Fruit fly (Drosophila melanogaster) whole organism, embryonic: ENCODE data around the gene stol.
A peak's percentile ranks its signal among the peaks of the same experiment; 100 is the strongest.

Experiments used
- Awh ChIP-seq: fragments of 200-800 bp; sonication (Bioruptor generic); IDR thresholded peaks from 2 replicates; pipeline ENCODE4, ENCODE4 v1.3.6; 2022; ENCODE audit warnings: missing biosample characterization, missing genetic modification characterization
- CG10274 ChIP-seq: fragments of 200-800 bp; sonication (Bioruptor generic); optimal IDR thresholded peaks from 3 replicates; lab custom pipeline; 2017; ENCODE audit warnings: missing biosample characterization, mild to moderate bottlenecking, missing genetic modification characterization
- CG11093 ChIP-seq: fragments of 200-800 bp; sonication (Bioruptor generic); IDR thresholded peaks from 3 replicates; pipeline ENCODE4 v1.3.6; 2022; ENCODE audit warnings: missing biosample characterization, missing genetic modification characterization
- CG11456 ChIP-seq: fragments of 200-800 bp; sonication (Bioruptor generic); IDR thresholded peaks from 3 replicates; pipeline ENCODE4 v1.3.6; 2022; ENCODE audit warnings: missing biosample characterization, missing genetic modification characterization
- CG14710 ChIP-seq: fragments of 200-800 bp; sonication (Bioruptor generic); optimal IDR thresholded peaks from 3 replicates; lab custom pipeline; 2019; ENCODE audit warnings: missing biosample characterization, mild to moderate bottlenecking, missing genetic modification characterization, moderate library complexity
- CG1529 ChIP-seq: fragments of 200-800 bp; sonication (Bioruptor generic); optimal IDR thresholded peaks from 3 replicates; lab custom pipeline; 2018; ENCODE audit warnings: missing biosample characterization, missing genetic modification characterization
- CG16779 ChIP-seq: fragments of 200-800 bp; sonication (Bioruptor generic); IDR thresholded peaks from 2 replicates; pipeline ENCODE4 v1.3.6; 2022; ENCODE audit warnings: missing biosample characterization, missing genetic modification characterization
- CG17568 ChIP-seq: fragments of 200-800 bp; sonication (Bioruptor generic); optimal IDR thresholded peaks from 2 replicates; lab custom pipeline; 2018; ENCODE audit warnings: missing biosample characterization, mild to moderate bottlenecking, missing genetic modification characterization, moderate library complexity
- CG2116 ChIP-seq: fragments of 200-800 bp; sonication (Bioruptor generic); optimal IDR thresholded peaks from 3 replicates; lab custom pipeline; 2018; ENCODE audit warnings: missing biosample characterization, mild to moderate bottlenecking, missing genetic modification characterization
- CG30431 ChIP-seq: fragments of 200-800 bp; sonication (Bioruptor generic); optimal IDR thresholded peaks from 2 replicates; lab custom pipeline; 2017; ENCODE audit warnings: missing biosample characterization, missing genetic modification characterization
- CG32767 ChIP-seq: fragments of 200-800 bp; sonication (Bioruptor generic); IDR thresholded peaks from 2 replicates; pipeline ENCODE4 v1.3.6; 2022; ENCODE audit warnings: missing biosample characterization, missing genetic modification characterization
- CG3407 ChIP-seq: fragments of 200-800 bp; sonication (Bioruptor generic); optimal IDR thresholded peaks from 2 replicates; lab custom pipeline; 2018; ENCODE audit warnings: missing biosample characterization, mild to moderate bottlenecking, missing genetic modification characterization
- CG4328 ChIP-seq: fragments of 200-800 bp; sonication (Bioruptor generic); optimal IDR thresholded peaks from 3 replicates; lab custom pipeline; 2017; ENCODE audit warnings: missing biosample characterization, missing genetic modification reagents, missing genetic modification characterization
- CG4404 ChIP-seq: fragments of 200-800 bp; sonication (Bioruptor generic); IDR thresholded peaks from 2 replicates; pipeline ENCODE4 v1.3.6; 2022; ENCODE audit warnings: missing biosample characterization, missing genetic modification characterization
- CG6683 ChIP-seq: fragments of 200-800 bp; sonication (Bioruptor generic); optimal IDR thresholded peaks from 2 replicates; lab custom pipeline; 2017; ENCODE audit warnings: missing biosample characterization, mild to moderate bottlenecking, missing genetic modification characterization, missing genetic modification reagents
- CG6765 ChIP-seq: fragments of 200-800 bp; sonication (Bioruptor generic); optimal IDR thresholded peaks from 3 replicates; lab custom pipeline; 2017; ENCODE audit warnings: missing biosample characterization, mild to moderate bottlenecking, missing genetic modification characterization
- CG8924 ChIP-seq: fragments of 200-800 bp; optimal IDR thresholded peaks from 3 replicates; lab custom pipeline; 2019; ENCODE audit warnings: missing biosample characterization, mild to moderate bottlenecking, missing genetic modification characterization, moderate library complexity
- Doc2 ChIP-seq: fragments of 200-800 bp; sonication (Bioruptor generic); IDR thresholded peaks from 2 replicates; pipeline ENCODE4 v1.3.6; 2022; ENCODE audit warnings: missing biosample characterization, missing genetic modification characterization
- GATAe ChIP-seq: fragments of 200-800 bp; sonication (Bioruptor generic); conservative IDR thresholded peaks from 2 replicates; pipeline ENCODE4 v1.3.6; 2022; ENCODE audit warnings: missing biosample characterization, missing genetic modification characterization
- HHEX ChIP-seq: fragments of 200-800 bp; sonication (Bioruptor generic); optimal IDR thresholded peaks from 3 replicates; lab custom pipeline; 2017; ENCODE audit warnings: missing biosample characterization, mild to moderate bottlenecking, missing genetic modification characterization, missing genetic modification reagents
- Mad ChIP-seq: fragments of 200-800 bp; sonication (Bioruptor generic); optimal IDR thresholded peaks from 2 replicates; lab custom pipeline; 2016; ENCODE audit warnings: missing biosample characterization, missing genetic modification characterization
- NC2β ChIP-seq: fragments of 200-800 bp; sonication (Bioruptor generic); optimal IDR thresholded peaks from 2 replicates; lab custom pipeline; 2016; ENCODE audit warnings: missing biosample characterization, missing genetic modification characterization
- Ptx1 ChIP-seq: fragments of 200-800 bp; sonication (Bioruptor generic); IDR thresholded peaks from 2 replicates; pipeline ENCODE4 v1.3.6; 2022; ENCODE audit warnings: missing biosample characterization, missing genetic modification characterization
- Tbp ChIP-seq: fragments of >200 bp; optimal IDR thresholded peaks from 2 replicates; lab custom pipeline; 2018; ENCODE audit warnings: missing biosample characterization, missing genetic modification characterization
- Xbp1 ChIP-seq: fragments of 200-800 bp; sonication (Bioruptor generic); optimal IDR thresholded peaks from 3 replicates; lab custom pipeline; 2016; ENCODE audit warnings: missing biosample characterization, mild to moderate bottlenecking, missing genetic modification characterization
- ap ChIP-seq: fragments of 200-800 bp; sonication (Bioruptor generic); IDR thresholded peaks from 2 replicates; pipeline ENCODE4 v1.3.6; 2022; ENCODE audit warnings: missing biosample characterization, missing genetic modification characterization
- cad ChIP-seq: fragments of >200 bp; optimal IDR thresholded peaks from 2 replicates; lab custom pipeline; 2017; ENCODE audit warnings: missing biosample characterization, missing genetic modification characterization
- cg ChIP-seq: fragments of 200-800 bp; sonication (Bioruptor generic); optimal IDR thresholded peaks from 3 replicates; lab custom pipeline; 2019; ENCODE audit warnings: missing biosample characterization, mild to moderate bottlenecking, missing genetic modification characterization, moderate library complexity
- ci ChIP-seq: fragments of 200-800 bp; sonication (Bioruptor generic); IDR thresholded peaks from 3 replicates; pipeline ENCODE4 v1.3.6; 2022; ENCODE audit warnings: missing biosample characterization, missing genetic modification characterization
- da ChIP-seq: fragments of 200-800 bp; sonication (Bioruptor generic); optimal IDR thresholded peaks from 2 replicates; lab custom pipeline; 2016; ENCODE audit warnings: missing biosample characterization, missing genetic modification characterization
- dati ChIP-seq: fragments of 200-800 bp; sonication (Bioruptor generic); IDR thresholded peaks from 2 replicates; pipeline ENCODE4 v1.3.6; 2022; ENCODE audit warnings: missing biosample characterization, missing genetic modification characterization
- dm ChIP-seq: fragments of 200-800 bp; sonication (Bioruptor generic); optimal IDR thresholded peaks from 3 replicates; lab custom pipeline; 2016; ENCODE audit warnings: missing biosample characterization, missing genetic modification characterization
- emc ChIP-seq: fragments of 200-800 bp; sonication (Bioruptor generic); optimal IDR thresholded peaks from 2 replicates; lab custom pipeline; 2016; ENCODE audit warnings: missing biosample characterization, missing genetic modification characterization
- fu2 ChIP-seq: fragments of 200-800 bp; sonication (Bioruptor generic); optimal IDR thresholded peaks from 2 replicates; lab custom pipeline; 2016; ENCODE audit warnings: missing biosample characterization, missing genetic modification characterization
- ham ChIP-seq: fragments of 200-800 bp; sonication (Bioruptor generic); IDR thresholded peaks from 2 replicates; pipeline ENCODE4 v1.3.6; 2022; ENCODE audit warnings: missing biosample characterization, missing genetic modification characterization
- hkb ChIP-seq, 2 experiments: fragments of 200-800 bp in 1 of 2; fragments of >200 bp in 1 of 2; sonication (Bioruptor generic) in 1 of 2; IDR thresholded peaks in 1 of 2; optimal IDR thresholded peaks in 1 of 2; 2 replicates each; pipeline versions ENCODE4 v1.3.6 to Lab custom; 2017 to 2022; ENCODE audit warnings: missing biosample characterization in 1 of 2, missing genetic modification characterization in 1 of 2
- jumu ChIP-seq: fragments of 200-800 bp; sonication (Bioruptor generic); optimal IDR thresholded peaks from 3 replicates; lab custom pipeline; 2016; ENCODE audit warnings: missing biosample characterization, missing genetic modification characterization
- kni ChIP-seq: fragments of 200-800 bp; sonication (Bioruptor generic); optimal IDR thresholded peaks from 3 replicates; lab custom pipeline; 2017; ENCODE audit warnings: mild to moderate bottlenecking, missing biosample characterization, missing genetic modification reagents, missing genetic modification characterization
- knrl ChIP-seq: fragments of 200-800 bp; sonication (Bioruptor generic); IDR thresholded peaks from 3 replicates; pipeline ENCODE4 v1.3.6; 2022; ENCODE audit warnings: missing biosample characterization, missing genetic modification characterization; ENCODE audit not compliant: partially characterized antibody
- maf-S ChIP-seq: fragments of 200-800 bp; sonication (Bioruptor generic); optimal IDR thresholded peaks from 2 replicates; lab custom pipeline; 2016; ENCODE audit warnings: missing biosample characterization, missing genetic modification characterization
- mirr ChIP-seq: fragments of 200-800 bp; sonication (Bioruptor generic); optimal IDR thresholded peaks from 3 replicates; lab custom pipeline; 2018; ENCODE audit warnings: missing biosample characterization, mild to moderate bottlenecking, missing genetic modification characterization
- odd ChIP-seq: fragments of 200-800 bp; sonication (Bioruptor generic); optimal IDR thresholded peaks from 2 replicates; lab custom pipeline; 2017; ENCODE audit warnings: missing biosample characterization, mild to moderate bottlenecking, missing genetic modification characterization
- rib ChIP-seq: fragments of 200-800 bp; sonication (Bioruptor generic); IDR thresholded peaks from 2 replicates; pipeline ENCODE4 v1.3.6; 2022; ENCODE audit warnings: missing biosample characterization, missing genetic modification characterization
- sens ChIP-seq: fragments of 200-800 bp; sonication (Bioruptor generic); peaks from one replicate; lab custom pipeline; 2016; ENCODE audit warnings: missing biosample characterization, missing genetic modification characterization
- slbo ChIP-seq: fragments of 200-800 bp; sonication (Bioruptor generic); IDR thresholded peaks from 2 replicates; pipeline ENCODE4 v1.3.6; 2022; ENCODE audit warnings: missing biosample characterization, missing genetic modification characterization
- so ChIP-seq: fragments of 200-800 bp; sonication (Bioruptor generic); IDR thresholded peaks from 3 replicates; pipeline ENCODE4 v1.3.6; 2022; ENCODE audit warnings: missing biosample characterization, missing genetic modification characterization
- sqz ChIP-seq: fragments of 200-800 bp; sonication (Bioruptor generic); optimal IDR thresholded peaks from 3 replicates; lab custom pipeline; 2018; ENCODE audit warnings: missing biosample characterization, mild to moderate bottlenecking, missing genetic modification characterization
- ssp ChIP-seq: fragments of 200-800 bp; sonication (Bioruptor generic); IDR thresholded peaks from 2 replicates; pipeline ENCODE4 v1.3.6; 2022; ENCODE audit warnings: missing biosample characterization, missing genetic modification characterization
- tll ChIP-seq, 2 experiments: fragments of 200-800 bp in 1 of 2; fragments of >200 bp in 1 of 2; sonication (Bioruptor generic) in 1 of 2; optimal IDR thresholded peaks; 2 replicates each; lab custom pipeline; 2017 to 2019; ENCODE audit warnings: missing biosample characterization in 2 of 2, missing genetic modification characterization in 2 of 2, mild to moderate bottlenecking in 1 of 2, moderate library complexity in 1 of 2
- usp ChIP-seq: fragments of >200 bp; optimal IDR thresholded peaks from 2 replicates; lab custom pipeline; 2017; ENCODE audit warnings: missing biosample characterization, missing genetic modification characterization
- vvl ChIP-seq: fragments of 200-800 bp; sonication (Bioruptor generic); IDR thresholded peaks from 2 replicates; pipeline ENCODE4 v1.3.6; 2022; ENCODE audit warnings: missing biosample characterization, missing genetic modification characterization
- zfh2 ChIP-seq: fragments of 200-800 bp; sonication (Bioruptor generic); optimal IDR thresholded peaks from 2 replicates; lab custom pipeline; 2016; ENCODE audit warnings: missing biosample characterization, missing genetic modification characterization

stol gene

dm6 chr2L:15762466-15762865 is 44.4 kb upstream of the stol start, which contains the start of gene Gli (continued):
- TF ChIP-seq ap (no peak), rib (GFP tag; lab: Robert Waterston, UW) (peak; percentile 73; the same call in 1 of the 2 replicates), usp (GFP tag; lab: Kevin White, UChicago) (no peak), ham (GFP tag; lab: Robert Waterston, UW) (no peak), hkb (optimal IDR thresholded peaks at IDR 0.05; lab: Kevin White, UChicago) (no peak), hkb (GFP tag; IDR thresholded peaks at IDR 0.05; lab: Robert Waterston, UW) (peak; percentile 56), mirr (GFP tag; lab: Kevin White, UChicago) (peak; percentile 46), CG30431 (GFP tag; lab: Kevin White, UChicago) (no peak), Mad (GFP tag; lab: Kevin White, UChicago) (peak; percentile 2), CG6683 (GFP tag; lab: Kevin White, UChicago) (no peak), HHEX (GFP tag; lab: Kevin White, UChicago) (no peak), CG3407 (GFP tag; lab: Kevin White, UChicago) (no peak), maf-S (GFP tag; lab: Kevin White, UChicago) (no peak), CG6765 (GFP tag; lab: Kevin White, UChicago) (no peak), CG1529 (GFP tag; lab: Kevin White, UChicago) (no peak), dati (GFP tag; lab: Robert Waterston, UW) (no peak), sqz (GFP tag; lab: Kevin White, UChicago) (no peak), jumu (GFP tag; lab: Kevin White, UChicago) (no peak), cad (GFP tag; lab: Kevin White, UChicago) (no peak), zfh2 (GFP tag; lab: Kevin White, UChicago) (no peak), dm (GFP tag; lab: Kevin White, UChicago) (no peak), vvl (GFP tag; lab: Robert Waterston, UW) (peak; percentile 66), Awh (GFP tag; lab: Robert Waterston, UW) (peak; percentile 63), CG11093 (GFP tag; lab: Robert Waterston, UW) (no peak), CG14710 (tag; lab: Kevin White, UChicago) (no peak), da (GFP tag; lab: Kevin White, UChicago) (no peak), odd (GFP tag; lab: Kevin White, UChicago) (no peak), CG8924 (tag; lab: Kevin White, UChicago) (no peak), slbo (peak; percentile 21; the same call in 1 of the 2 replicates), ci (peak; percentile 82), fu2 (GFP tag; lab: Kevin White, UChicago) (no peak), CG4404 (GFP tag; lab: Robert Waterston, UW) (no peak), CG17568 (GFP tag; lab: Kevin White, UChicago) (no peak), cg (GFP tag; lab: Kevin White, UChicago) (peak; percentile 95), emc (GFP tag; lab: Kevin White, UChicago) (no peak), CG10274 (GFP tag; lab: Kevin White, UChicago) (peak; percentile 12), ssp (GFP tag; lab: Robert Waterston, UW) (no peak), CG11456 (peak; percentile 54; the same call in 2 of the 3 replicates), Xbp1 (GFP tag; lab: Kevin White, UChicago) (no peak), Ptx1 (no peak), knrl (peak; percentile 29; the same call in 1 of the 3 replicates), Tbp (no peak), tll (GFP tag; optimal IDR thresholded peaks at IDR 0.05; lab: Kevin White, UChicago) (no peak), CG2116 (GFP tag; lab: Kevin White, UChicago) (no peak), CG32767 (GFP tag; lab: Robert Waterston, UW) (no peak), GATAe (no peak), so (GFP tag; lab: Robert Waterston, UW) (peak; percentile 62; the same call in 2 of the 3 replicates), sens (peak; percentile 64), CG4328 (GFP tag; lab: Kevin White, UChicago) (no peak), Doc2 (GFP tag; lab: Robert Waterston, UW) (no peak), NC2β (no peak), CG16779 (no peak), kni (GFP tag; lab: Kevin White, UChicago) (peak; percentile 70)
